Fruit fly (Drosophila melanogaster): ENCODE data around the gene PRL-1.

PRL-1 gene

DNA sequence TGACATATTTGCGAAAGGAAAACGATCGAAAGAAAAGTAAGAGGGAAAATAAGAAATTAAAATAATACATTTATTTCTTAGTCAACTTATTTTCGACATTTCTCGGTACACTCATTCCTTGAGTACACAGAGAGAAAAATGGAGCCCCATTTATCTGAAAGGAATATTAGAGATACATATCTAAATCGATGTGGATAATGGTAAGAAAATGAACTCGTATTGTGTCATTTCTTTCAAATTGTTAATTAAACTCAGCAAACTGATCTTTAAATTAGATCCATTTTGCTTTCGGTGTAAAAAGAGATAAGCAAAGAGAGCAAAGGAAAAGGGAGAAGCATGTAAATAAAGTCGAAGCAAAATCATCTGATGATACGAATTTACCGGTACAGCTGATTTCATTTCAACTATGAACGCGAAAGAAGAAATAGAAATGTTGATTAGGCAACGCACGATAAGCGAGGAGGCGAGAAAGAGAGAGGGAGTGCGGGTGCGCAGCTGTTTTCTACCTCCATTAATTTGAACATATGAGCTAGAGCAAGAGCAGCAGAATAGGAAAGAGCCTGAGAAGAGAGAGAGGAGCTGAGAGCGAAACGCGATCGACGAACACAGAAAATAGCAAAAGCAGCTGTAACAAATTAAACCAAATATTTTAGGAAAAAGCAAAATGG is 28.4 kb upstream of the PRL-1 start (continued):
- TF ChIP-seq CG8119 (GFP tag; IDR thresholded peaks at IDR 0.05) (no peak), topi (GFP tag; optimal IDR thresholded peaks at IDR 0.05) (peak; percentile 92), Hr39 (GFP tag; optimal IDR thresholded peaks at IDR 0.05) (peak; percentile 94), lz (GFP tag; optimal IDR thresholded peaks at IDR 0.05) (peak; percentile 90), Sox14 (GFP tag; optimal IDR thresholded peaks at IDR 0.05) (peak; percentile 91), CG16779 (tag; optimal IDR thresholded peaks at IDR 0.05) (peak; percentile 50), CG4318 (GFP tag; optimal IDR thresholded peaks at IDR 0.05) (peak; percentile 63), CG8319 (GFP tag; optimal IDR thresholded peaks at IDR 0.05) (peak; percentile 77), vri (GFP tag; optimal IDR thresholded peaks at IDR 0.05) (peak; percentile 85), CG6808 (GFP tag; optimal IDR thresholded peaks at IDR 0.05) (peak; percentile 69), fd59A (GFP tag; optimal IDR thresholded peaks at IDR 0.05) (peak; percentile 72), fd85E (GFP tag; optimal IDR thresholded peaks at IDR 0.05) (no peak), Hr4 (GFP tag; optimal IDR thresholded peaks at IDR 0.05) (peak; percentile 87), CG6276 (GFP tag; optimal IDR thresholded peaks at IDR 0.05) (peak; percentile 70), Ets96B (tag; optimal IDR thresholded peaks at IDR 0.05) (peak; percentile 86), CG9139 (GFP tag; optimal IDR thresholded peaks at IDR 0.05) (peak; percentile 31), Sox102F (GFP tag; optimal IDR thresholded peaks at IDR 0.05) (peak; percentile 93), Hr38 (GFP tag; optimal IDR thresholded peaks at IDR 0.05) (no peak), CG8632 (GFP tag; optimal IDR thresholded peaks at IDR 0.05) (peak; percentile 85), dsx (GFP tag; optimal IDR thresholded peaks at IDR 0.05; ENCODE audit: poor library complexity, severe bottlenecking) (peak; percentile 75), Eip75B (GFP tag; optimal IDR thresholded peaks at IDR 0.05) (peak; percentile 83), svp (GFP tag) (peak; percentile 95), CG3032 (tag; optimal IDR thresholded peaks at IDR 0.05) (peak; percentile 87), CG3919 (GFP tag; optimal IDR thresholded peaks at IDR 0.05) (peak; percentile 88), spab (GFP tag; optimal IDR thresholded peaks at IDR 0.05) (peak; percentile 54), Blimp-1 (GFP tag; optimal IDR thresholded peaks at IDR 0.05) (peak; percentile 71), fkh (GFP tag; optimal IDR thresholded peaks at IDR 0.05) (peak; percentile 22), achi (GFP tag; optimal IDR thresholded peaks at IDR 0.05) (peak; percentile 83), CG6854 (GFP tag; optimal IDR thresholded peaks at IDR 0.05) (peak; percentile 55), Eip93F (GFP tag; optimal IDR thresholded peaks at IDR 0.05) (peak; percentile 82), esn (GFP tag; optimal IDR thresholded peaks at IDR 0.05) (peak; percentile 94), Smox (GFP tag; optimal IDR thresholded peaks at IDR 0.05) (peak; percentile 91), Ets21C (GFP tag; optimal IDR thresholded peaks at IDR 0.05) (peak; percentile 87), CG15336 (GFP tag; IDR thresholded peaks at IDR 0.05) (no peak)

DNA sequence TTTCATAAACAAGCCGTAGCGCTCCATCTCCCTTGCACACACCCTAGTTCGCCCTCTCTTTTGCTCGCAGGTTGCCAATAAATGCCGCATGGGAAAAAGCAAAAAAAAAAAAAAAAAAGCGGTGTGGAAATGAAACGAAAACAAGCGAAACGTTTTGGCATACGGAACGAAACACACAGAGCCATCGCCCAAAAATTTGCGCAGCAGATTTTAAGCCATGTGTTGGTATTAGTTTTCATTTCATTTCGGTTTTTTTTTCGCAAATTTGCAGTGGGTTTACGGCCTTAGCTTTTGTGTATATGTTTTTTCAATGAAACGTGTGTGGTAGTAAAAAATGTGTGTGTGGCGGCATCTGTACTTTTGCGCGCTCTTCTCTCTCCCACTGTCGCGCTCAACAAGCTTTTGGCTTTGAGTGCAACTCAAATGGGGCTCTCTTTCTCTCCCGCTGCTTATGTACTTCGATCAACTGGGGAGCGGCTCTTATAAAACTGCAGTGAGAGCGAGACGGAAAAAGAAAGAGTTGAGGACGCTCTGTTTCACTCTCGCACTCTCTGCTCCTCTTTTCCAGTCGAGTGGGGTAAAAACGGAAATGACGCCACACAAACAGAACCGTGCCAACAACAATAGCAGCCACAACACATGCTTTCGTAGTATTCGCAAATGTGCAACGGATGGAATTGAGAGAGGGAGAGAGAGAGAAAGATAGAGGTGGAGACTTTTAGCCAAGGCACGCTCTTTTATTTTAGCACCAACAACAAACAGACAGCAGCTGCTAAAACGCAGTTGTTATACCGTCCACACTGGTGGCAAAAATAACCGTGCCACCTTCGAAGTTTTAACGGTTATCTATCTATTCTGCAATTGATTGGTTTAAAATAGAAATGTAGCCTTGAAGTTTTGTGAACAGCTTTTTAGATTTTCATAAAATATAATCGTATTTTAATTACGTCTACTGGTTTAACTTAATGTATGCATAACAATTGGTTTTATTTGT is 27.2 kb upstream of the PRL-1 start:
- TF ChIP-seq eg (GFP tag; IDR thresholded peaks at IDR 0.05) (no peak), Blimp-1 (GFP tag; optimal IDR thresholded peaks at IDR 0.05) (peak; percentile 53), CG10631 (GFP tag; optimal IDR thresholded peaks at IDR 0.05) (peak; percentile 56), CG6854 (GFP tag; optimal IDR thresholded peaks at IDR 0.05) (peak; percentile 84), CG3919 (GFP tag; optimal IDR thresholded peaks at IDR 0.05) (peak; percentile 69), pdm3 (GFP tag; optimal IDR thresholded peaks at IDR 0.05) (peak; percentile 71), Gug (GFP tag; IDR thresholded peaks at IDR 0.05) (no peak), vri (GFP tag; optimal IDR thresholded peaks at IDR 0.05) (peak; percentile 85), CG8632 (GFP tag; optimal IDR thresholded peaks at IDR 0.05) (peak; percentile 44), Ets21C (GFP tag; optimal IDR thresholded peaks at IDR 0.05) (peak; percentile 49), topi (GFP tag; optimal IDR thresholded peaks at IDR 0.05) (peak; percentile 67), CG6808 (GFP tag; optimal IDR thresholded peaks at IDR 0.05) (peak; percentile 52), CG7368 (GFP tag; optimal IDR thresholded peaks at IDR 0.05) (peak; percentile 76), Eip93F (GFP tag; optimal IDR thresholded peaks at IDR 0.05) (peak; percentile 6), Sox14 (GFP tag; optimal IDR thresholded peaks at IDR 0.05) (peak; percentile 82), lz (GFP tag; optimal IDR thresholded peaks at IDR 0.05) (peak; percentile 75), fkh (GFP tag; optimal IDR thresholded peaks at IDR 0.05) (peak; percentile 31), Ets96B (tag; optimal IDR thresholded peaks at IDR 0.05) (peak; percentile 54), CG15336 (GFP tag; IDR thresholded peaks at IDR 0.05) (no peak), CG32006 (GFP tag; optimal IDR thresholded peaks at IDR 0.05) (peak; percentile 64), OdsH (GFP tag; optimal IDR thresholded peaks at IDR 0.05) (peak; percentile 76), esn (GFP tag; optimal IDR thresholded peaks at IDR 0.05) (peak; percentile 74), CG6276 (GFP tag; optimal IDR thresholded peaks at IDR 0.05) (peak; percentile 58), CG8119 (GFP tag; IDR thresholded peaks at IDR 0.05) (no peak), dsx (GFP tag; optimal IDR thresholded peaks at IDR 0.05; ENCODE audit: poor library complexity, severe bottlenecking) (peak; percentile 65), CG9139 (GFP tag; optimal IDR thresholded peaks at IDR 0.05) (peak; percentile 39), spab (GFP tag; optimal IDR thresholded peaks at IDR 0.05) (peak; percentile 46), CG1621 (tag; optimal IDR thresholded peaks at IDR 0.05) (peak; percentile 28), CG34406 (GFP tag; optimal IDR thresholded peaks at IDR 0.05) (peak; percentile 61), Eip75B (GFP tag; optimal IDR thresholded peaks at IDR 0.05) (peak; percentile 58), Smox (GFP tag; optimal IDR thresholded peaks at IDR 0.05) (peak; percentile 75)
